Worm (Caenorhabditis elegans) whole organism, L2 larva: ENCODE results near the gene K11H12.5.

Experiments
- C34F6.9 ChIP-seq: fragments of 150-350 bp; optimal IDR thresholded peaks from 2 replicates; lab custom pipeline; 2014; ENCODE audit warnings: missing biosample characterization, missing genetic modification characterization
- F13H6.1 ChIP-seq: sonication (generic microtip); optimal IDR thresholded peaks from 2 replicates; lab custom pipeline; 2016; ENCODE audit warnings: missing genetic modification characterization, missing compliant biosample characterization
- R02D3.7 ChIP-seq: fragments of 150-350 bp; optimal IDR thresholded peaks from 2 replicates; lab custom pipeline; 2014; ENCODE audit warnings: missing biosample characterization, missing genetic modification characterization
- Y55F3AM.14 ChIP-seq: fragments of 200-800 bp; sonication (Bioruptor generic); optimal IDR thresholded peaks from 2 replicates; lab custom pipeline; 2018; ENCODE audit warnings: mild to moderate bottlenecking, missing genetic modification characterization, missing compliant biosample characterization
- ZK546.5 ChIP-seq: sonication (generic microtip); optimal IDR thresholded peaks from 2 replicates; lab custom pipeline; 2017; ENCODE audit warnings: missing biosample characterization, missing genetic modification characterization
- alr-1 ChIP-seq: fragments of 150-350 bp; optimal IDR thresholded peaks from 2 replicates; lab custom pipeline; 2014; ENCODE audit warnings: missing biosample characterization, missing genetic modification characterization
- aly-2 ChIP-seq: fragments of 150-350 bp; optimal IDR thresholded peaks from 2 replicates; lab custom pipeline; 2014; ENCODE audit warnings: missing biosample characterization, missing genetic modification characterization
- ama-1 ChIP-seq: fragments of 150-350 bp; optimal IDR thresholded peaks from 2 replicates; lab custom pipeline; 2018; ENCODE audit warnings: inconsistent platforms
- blmp-1 ChIP-seq: sonication (generic microtip); optimal IDR thresholded peaks from 2 replicates; lab custom pipeline; 2017; ENCODE audit warnings: missing genetic modification characterization, mild to moderate bottlenecking, missing compliant biosample characterization, antibody characterized with exemption, moderate library complexity; ENCODE audit not compliant: insufficient read depth
- ceh-16 ChIP-seq: fragments of 150-350 bp; optimal IDR thresholded peaks from 2 replicates; lab custom pipeline; 2014; ENCODE audit warnings: missing biosample characterization, missing genetic modification characterization
- ceh-82 ChIP-seq: fragments of 150-350 bp; optimal IDR thresholded peaks from 2 replicates; lab custom pipeline; 2014; ENCODE audit warnings: missing biosample characterization, missing genetic modification characterization
- crh-2 ChIP-seq: sonication (generic microtip); optimal IDR thresholded peaks from 2 replicates; lab custom pipeline; 2017; ENCODE audit warnings: missing biosample characterization, missing genetic modification characterization
- dmd-4 ChIP-seq: sonication (generic microtip); optimal IDR thresholded peaks from 2 replicates; lab custom pipeline; 2017; ENCODE audit warnings: missing biosample characterization, missing genetic modification characterization
- egl-27 ChIP-seq: sonication (generic microtip); optimal IDR thresholded peaks from 3 replicates; lab custom pipeline; 2017; ENCODE audit warnings: missing biosample characterization, missing genetic modification reagents, missing genetic modification characterization
- elt-1 ChIP-seq: fragments of 150-350 bp; optimal IDR thresholded peaks from 2 replicates; lab custom pipeline; 2014; ENCODE audit warnings: missing biosample characterization, missing genetic modification characterization
- elt-3 ChIP-seq: sonication (generic microtip); optimal IDR thresholded peaks from 2 replicates; lab custom pipeline; 2017; ENCODE audit warnings: missing biosample characterization, missing genetic modification characterization
- fos-1 ChIP-seq: fragments of 150-350 bp; optimal IDR thresholded peaks from 2 replicates; lab custom pipeline; 2014; ENCODE audit warnings: missing biosample characterization, missing genetic modification characterization
- gmeb-1 ChIP-seq: fragments of 150-350 bp; optimal IDR thresholded peaks from 2 replicates; lab custom pipeline; 2014; ENCODE audit warnings: missing biosample characterization, missing genetic modification characterization
- lin-11 ChIP-seq: fragments of 150-350 bp; sonication (generic microtip); optimal IDR thresholded peaks from 2 replicates; lab custom pipeline; 2014; ENCODE audit warnings: missing biosample characterization, missing genetic modification characterization, inconsistent platforms, mixed read lengths
- lin-13 ChIP-seq: fragments of 150-350 bp; optimal IDR thresholded peaks from 2 replicates; lab custom pipeline; 2014; ENCODE audit warnings: missing biosample characterization, missing genetic modification reagents, missing genetic modification characterization
- lin-39 ChIP-seq: fragments of 150-350 bp; optimal IDR thresholded peaks from 2 replicates; lab custom pipeline; 2014; ENCODE audit warnings: missing biosample characterization, missing genetic modification reagents, missing genetic modification characterization
- lsy-2 ChIP-seq, 2 experiments: fragments of 150-350 bp in 1 of 2; sonication (generic microtip) in 1 of 2; optimal IDR thresholded peaks; 2 replicates each; lab custom pipeline; 2014 to 2017; ENCODE audit warnings: missing biosample characterization in 2 of 2, missing genetic modification characterization in 2 of 2
- mab-5 ChIP-seq: fragments of 150-350 bp; optimal IDR thresholded peaks from 2 replicates; lab custom pipeline; 2014; ENCODE audit warnings: missing biosample characterization, missing genetic modification characterization
- mbf-1 ChIP-seq: sonication (generic microtip); optimal IDR thresholded peaks from 2 replicates; lab custom pipeline; 2017; ENCODE audit warnings: missing biosample characterization, missing genetic modification characterization
- mdl-1 ChIP-seq, 2 experiments: fragments of 150-350 bp in 1 of 2; sonication (generic microtip) in 1 of 2; optimal IDR thresholded peaks; 2 replicates each; lab custom pipeline; 2017; ENCODE audit warnings: missing biosample characterization in 2 of 2, missing genetic modification characterization in 2 of 2
- nhr-10 ChIP-seq: sonication (generic microtip); optimal IDR thresholded peaks from 2 replicates; lab custom pipeline; 2017; ENCODE audit warnings: missing biosample characterization, missing genetic modification characterization
- nhr-11 ChIP-seq: fragments of 150-350 bp; optimal IDR thresholded peaks from 2 replicates; lab custom pipeline; 2014; ENCODE audit warnings: missing biosample characterization, missing genetic modification characterization
- nhr-129 ChIP-seq: fragments of 150-350 bp; optimal IDR thresholded peaks from 2 replicates; lab custom pipeline; 2014; ENCODE audit warnings: missing biosample characterization, missing genetic modification characterization
- nhr-21 ChIP-seq: fragments of 150-350 bp; optimal IDR thresholded peaks from 2 replicates; lab custom pipeline; 2014; ENCODE audit warnings: missing biosample characterization, missing genetic modification characterization
- nhr-23 ChIP-seq: fragments of 150-350 bp; optimal IDR thresholded peaks from 2 replicates; lab custom pipeline; 2014; ENCODE audit warnings: missing biosample characterization, missing genetic modification reagents, missing genetic modification characterization
- nhr-237 ChIP-seq: fragments of 150-350 bp; optimal IDR thresholded peaks from 2 replicates; lab custom pipeline; 2014; ENCODE audit warnings: missing biosample characterization, missing genetic modification characterization
- nhr-25 ChIP-seq: fragments of 150-350 bp; sonication (generic microtip); optimal IDR thresholded peaks from 3 replicates; lab custom pipeline; 2014; ENCODE audit warnings: missing biosample characterization, missing genetic modification characterization
- nhr-6 ChIP-seq: fragments of 150-350 bp; optimal IDR thresholded peaks from 2 replicates; lab custom pipeline; 2014; ENCODE audit warnings: missing biosample characterization, missing genetic modification characterization
- peb-1 ChIP-seq: fragments of 150-350 bp; optimal IDR thresholded peaks from 2 replicates; lab custom pipeline; 2014; ENCODE audit warnings: missing biosample characterization, missing genetic modification characterization
- sem-4 ChIP-seq: fragments of 150-350 bp; optimal IDR thresholded peaks from 2 replicates; lab custom pipeline; 2014; ENCODE audit warnings: missing biosample characterization, missing genetic modification reagents, missing genetic modification characterization
- skn-1 ChIP-seq: sonication (generic microtip); optimal IDR thresholded peaks from 2 replicates; lab custom pipeline; 2017; ENCODE audit warnings: missing biosample characterization, missing genetic modification characterization
- sma-3 ChIP-seq: sonication (generic microtip); optimal IDR thresholded peaks from 2 replicates; lab custom pipeline; 2016; ENCODE audit warnings: missing genetic modification reagents, missing genetic modification characterization, missing compliant biosample characterization
- sma-9 ChIP-seq, 2 experiments: fragments of 150-350 bp in 1 of 2; sonication (generic microtip) in 1 of 2; optimal IDR thresholded peaks; 2 replicates each; lab custom pipeline; 2014 to 2016; ENCODE audit warnings: missing genetic modification characterization in 2 of 2, mild to moderate bottlenecking in 1 of 2, missing biosample characterization in 1 of 2, missing compliant biosample characterization in 1 of 2, missing genetic modification reagents in 1 of 2, moderate library complexity in 1 of 2
- snpc-4 ChIP-seq: fragments of 150-350 bp; optimal IDR thresholded peaks from 2 replicates; lab custom pipeline; 2014; ENCODE audit warnings: missing biosample characterization, missing genetic modification characterization
- unc-39 ChIP-seq: fragments of 150-350 bp; optimal IDR thresholded peaks from 2 replicates; lab custom pipeline; 2014; ENCODE audit warnings: missing biosample characterization, missing genetic modification characterization
- unc-55 ChIP-seq: fragments of 150-350 bp; sonication (generic microtip); optimal IDR thresholded peaks from 3 replicates; lab custom pipeline; 2014; ENCODE audit warnings: missing biosample characterization, missing genetic modification reagents, missing genetic modification characterization
- unc-62 ChIP-seq: fragments of 150-350 bp; optimal IDR thresholded peaks from 2 replicates; lab custom pipeline; 2014; ENCODE audit warnings: missing biosample characterization, missing genetic modification reagents, missing genetic modification characterization
- zag-1 ChIP-seq: fragments of 150-350 bp; optimal IDR thresholded peaks from 2 replicates; lab custom pipeline; 2014; ENCODE audit warnings: missing biosample characterization, missing genetic modification characterization
- ztf-1 ChIP-seq: fragments of 200-800 bp; sonication (Bioruptor generic); conservative IDR thresholded peaks from 2 replicates; pipeline ENCODE4 v1.3.6; 2022; ENCODE audit warnings: missing genetic modification characterization, missing compliant biosample characterization
- ztf-11 ChIP-seq: sonication (generic microtip); optimal IDR thresholded peaks from 2 replicates; lab custom pipeline; 2017; ENCODE audit warnings: missing biosample characterization, missing genetic modification characterization
- ztf-4 ChIP-seq: fragments of 150-350 bp; optimal IDR thresholded peaks from 2 replicates; lab custom pipeline; 2014; ENCODE audit warnings: missing biosample characterization, missing genetic modification characterization

Gene K11H12.5

ce11 chrIV:653138-653848 lies 23.1 kb upstream of the K11H12.5 start, which contains the start of gene K11H12.1:
Gene K11H12.1, minus strand, starts transcription at chrIV:653421.
- TF ChIP-seq ztf-4 (tag; lab: Kevin White, UChicago) (no peak), nhr-11 (tag; lab: Kevin White, UChicago) (no peak), ceh-16 (no peak), lin-39 (tag; lab: Kevin White, UChicago) (no peak), snpc-4 (tag; lab: Kevin White, UChicago) (no peak), alr-1 (tag; lab: Kevin White, UChicago) (no peak), dmd-4 (tag; lab: Kevin White, UChicago) (no peak), ztf-1 (GFP tag; lab: Robert Waterston, UW) (no peak), aly-2 (tag; lab: Kevin White, UChicago) (no peak), sma-9 (GFP tag; optimal IDR thresholded peaks at IDR 0.05; lab: Kevin White, UChicago) (no peak), sma-9 (tag; optimal IDR thresholded peaks at IDR 0.05; lab: Kevin White, UChicago) (no peak), Y55F3AM.14 (GFP tag; lab: Kevin White, UChicago) (no peak), gmeb-1 (tag; lab: Kevin White, UChicago) (no peak), blmp-1 (no peak)

ce11 chrIV:654526-655440 lies 21.6 kb upstream of the K11H12.5 start, which contains the start of the genes rpl-15 and K11H12.8:
Gene rpl-15, minus strand, starts transcription at chrIV:654576.
Gene K11H12.8, plus strand, starts transcription at chrIV:655390.
- TF ChIP-seq ama-1 (lab: Kevin White, UChicago) (peak; percentile 90), ztf-4 (tag; lab: Kevin White, UChicago) (peak; percentile 100), nhr-11 (tag; lab: Kevin White, UChicago) (peak; percentile 77), ztf-1 (GFP tag; lab: Robert Waterston, UW) (peak; percentile 96; the same call in 1 of the 2 replicates), R02D3.7 (tag; lab: Kevin White, UChicago) (peak; percentile 94), mbf-1 (tag; lab: Kevin White, UChicago) (peak; percentile 68), ZK546.5 (tag; lab: Kevin White, UChicago) (peak; percentile 92), elt-1 (peak; percentile 48), ceh-82 (tag; lab: Kevin White, UChicago) (peak; percentile 97), sma-3 (GFP tag; lab: Kevin White, UChicago) (peak; percentile 100), sma-9 (GFP tag; optimal IDR thresholded peaks at IDR 0.05; lab: Kevin White, UChicago) (peak; percentile 100), sma-9 (tag; optimal IDR thresholded peaks at IDR 0.05; lab: Kevin White, UChicago) (no peak), alr-1 (tag; lab: Kevin White, UChicago) (no peak), nhr-6 (tag; lab: Kevin White, UChicago) (peak; percentile 100), C34F6.9 (tag; lab: Kevin White, UChicago) (peak; percentile 100), lin-13 (GFP tag; lab: Kevin White, UChicago) (peak; percentile 100), zag-1 (tag; lab: Kevin White, UChicago) (peak; percentile 99), nhr-129 (tag; lab: Kevin White, UChicago) (peak; percentile 98), crh-2 (tag; lab: Kevin White, UChicago) (peak; percentile 100), unc-62 (GFP tag; lab: Kevin White, UChicago) (peak; percentile 99), sem-4 (tag; lab: Kevin White, UChicago) (peak; percentile 100), gmeb-1 (tag; lab: Kevin White, UChicago) (peak; percentile 98), unc-39 (peak; percentile 42), lin-11 (tag; lab: Kevin White, UChicago) (peak; percentile 100), elt-3 (tag; lab: Kevin White, UChicago) (no peak), ceh-16 (peak; percentile 99), peb-1 (tag; lab: Kevin White, UChicago) (no peak), blmp-1 (peak; percentile 97), Y55F3AM.14 (GFP tag; lab: Kevin White, UChicago) (peak; percentile 100), nhr-237 (tag; lab: Kevin White, UChicago) (peak; percentile 91), skn-1 (tag; lab: Kevin White, UChicago) (peak; percentile 94), F13H6.1 (tag; lab: Kevin White, UChicago) (peak; percentile 100), mab-5 (tag; lab: Kevin White, UChicago) (peak; percentile 98), fos-1 (tag; lab: Kevin White, UChicago) (peak; percentile 100), unc-55 (GFP tag; lab: Kevin White, UChicago) (peak; percentile 100), mdl-1 (tag; optimal IDR thresholded peaks at IDR 0.05; lab: Kevin White, UChicago) (peak; percentile 56 to 98), lsy-2 (tag; optimal IDR thresholded peaks at IDR 0.05; lab: Kevin White, UChicago) (peak; percentile 100), dmd-4 (tag; lab: Kevin White, UChicago) (peak; percentile 77), nhr-21 (tag; lab: Kevin White, UChicago) (peak; percentile 100), snpc-4 (tag; lab: Kevin White, UChicago) (peak; percentile 97), egl-27 (tag; lab: Kevin White, UChicago) (peak; percentile 99), nhr-10 (tag; lab: Kevin White, UChicago) (peak; percentile 95), ztf-11 (peak; percentile 73), nhr-25 (tag; lab: Kevin White, UChicago) (peak; percentile 99), lin-39 (tag; lab: Kevin White, UChicago) (peak; percentile 95), nhr-23 (tag; lab: Kevin White, UChicago) (peak; percentile 39)
